Fruit fly (Drosophila melanogaster): ENCODE measurements around the gene TTLL3A.

TTLL3A gene

dm6 chr2L:6787029-6787972 is 47.3 kb upstream of the TTLL3A start (continued):
- TF ChIP-seq E2f1 (GFP tag; IDR thresholded peaks at IDR 0.05) (peak; percentile 89), slp2 (GFP tag; optimal IDR thresholded peaks at IDR 0.05) (peak; percentile 98), otp (GFP tag; IDR thresholded peaks at IDR 0.05) (peak; percentile 42; the same call in 2 of the 3 replicates), CG2678 (tag; optimal IDR thresholded peaks at IDR 0.05) (peak; percentile 98), bab2 (GFP tag; optimal IDR thresholded peaks at IDR 0.05) (peak; percentile 96), Ets97D (GFP tag; optimal IDR thresholded peaks at IDR 0.05) (peak; percentile 77), CG10366 (GFP tag; IDR thresholded peaks at IDR 0.05) (peak; percentile 80), CG18011 (GFP tag; optimal IDR thresholded peaks at IDR 0.05) (peak; percentile 84), CG14667 (GFP tag; IDR thresholded peaks at IDR 0.05) (peak; percentile 81), CG18764 (GFP tag; optimal IDR thresholded peaks at IDR 0.05) (peak; percentile 93), hb (GFP tag; IDR thresholded peaks at IDR 0.05; ENCODE audit: partially characterized antibody) (no peak), jumu (GFP tag; optimal IDR thresholded peaks at IDR 0.05) (peak; percentile 97), pnt (GFP tag; optimal IDR thresholded peaks at IDR 0.05) (peak; percentile 96), CG11504 (tag; optimal IDR thresholded peaks at IDR 0.05) (peak; percentile 98), ab (GFP tag; optimal IDR thresholded peaks at IDR 0.05) (peak; percentile 70), CG17802 (tag; optimal IDR thresholded peaks at IDR 0.05) (peak; percentile 64), stwl (tag; optimal IDR thresholded peaks at IDR 0.05) (no peak), oc (tag; optimal IDR thresholded peaks at IDR 0.05) (peak; percentile 64), HmgZ (tag; optimal IDR thresholded peaks at IDR 0.05) (peak; percentile 91), Ravus (GFP tag; IDR thresholded peaks at IDR 0.05) (peak; percentile 65), B-H1 (GFP tag; IDR thresholded peaks at IDR 0.05) (peak; percentile 82), CG17385 (GFP tag; optimal IDR thresholded peaks at IDR 0.05) (peak; percentile 91), cato (GFP tag; optimal IDR thresholded peaks at IDR 0.05; ENCODE audit: borderline replicate concordance) (peak; percentile 93), CG12071 (GFP tag; optimal IDR thresholded peaks at IDR 0.05) (peak; percentile 87), Camta (GFP tag; optimal IDR thresholded peaks at IDR 0.05) (peak; percentile 97), Hand (GFP tag; optimal IDR thresholded peaks at IDR 0.05) (peak; percentile 92), kay (GFP tag; optimal IDR thresholded peaks at IDR 0.05) (peak; percentile 91), knrl (GFP tag; IDR thresholded peaks at IDR 0.05; ENCODE audit: partially characterized antibody) (peak; percentile 64; the same call in 2 of the 3 replicates), fd64A (GFP tag; optimal IDR thresholded peaks at IDR 0.05) (peak; percentile 82), crol (GFP tag; IDR thresholded peaks at IDR 0.05) (peak; percentile 97), ase (GFP tag; IDR thresholded peaks at IDR 0.05) (peak; percentile 72; the same call in 2 of the 3 replicates), trem (tag; optimal IDR thresholded peaks at IDR 0.05) (peak; percentile 86), TFAM (GFP tag; optimal IDR thresholded peaks at IDR 0.05) (peak; percentile 72), CG34422 (GFP tag; IDR thresholded peaks at IDR 0.05) (peak; percentile 83), Trl (optimal IDR thresholded peaks at IDR 0.05) (peak; percentile 90 to 99), Trl (GFP tag; optimal IDR thresholded peaks at IDR 0.05) (peak; percentile 96), sc (optimal IDR thresholded peaks at IDR 0.05) (no peak), sc (GFP tag; optimal IDR thresholded peaks at IDR 0.05) (peak; percentile 95), sima (GFP tag; optimal IDR thresholded peaks at IDR 0.05) (peak; percentile 88), CG6813 (GFP tag; optimal IDR thresholded peaks at IDR 0.05) (peak; percentile 83), cas (GFP tag; IDR thresholded peaks at IDR 0.05) (peak; percentile 61), grn (GFP tag; optimal IDR thresholded peaks at IDR 0.05) (peak; percentile 89), eve (GFP tag; optimal IDR thresholded peaks at IDR 0.05) (peak in 1 of 2 experiments; percentile 100), CG11247 (GFP tag; IDR thresholded peaks at IDR 0.05) (peak; percentile 73), Hey (tag; optimal IDR thresholded peaks at IDR 0.05) (peak; percentile 78), CG11723 (GFP tag; optimal IDR thresholded peaks at IDR 0.05) (peak; percentile 95), btn (GFP tag; optimal IDR thresholded peaks at IDR 0.05) (peak; percentile 87), Dll (GFP tag; IDR thresholded peaks at IDR 0.05; ENCODE audit: partially characterized antibody) (0 out of 4 replicates have a peak, but pooled peaks have one; percentile 45), Rx (GFP tag; IDR thresholded peaks at IDR 0.05) (peak; percentile 78)
